Worm (Caenorhabditis elegans): ENCODE data around the gene pph-2.

The pph-2 gene

DNA sequence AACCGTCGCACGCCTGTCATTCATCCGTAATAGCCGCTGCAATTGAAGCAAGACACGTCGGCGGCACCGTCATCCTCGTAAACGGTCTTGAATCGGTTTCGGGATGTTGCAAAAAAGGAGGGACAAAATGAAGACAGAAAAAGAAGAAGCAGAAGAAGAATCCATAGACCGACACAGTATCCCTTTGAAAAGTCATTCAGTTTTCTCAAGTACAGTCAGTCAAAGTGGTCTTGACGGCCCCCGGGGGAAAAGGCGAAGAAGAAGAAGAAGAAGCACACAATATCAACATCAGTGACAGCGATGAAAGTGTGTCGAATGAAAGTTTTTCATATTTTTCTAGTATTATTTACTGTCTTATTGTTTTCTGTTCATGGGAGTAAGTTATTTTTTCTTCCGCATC lies 675 bp upstream of the pph-2 start, which contains the start of gene cutl-27:
cutl-27 (plus strand) TSS at position 301 of the 400 bp plus-strand sequence.
- TF ChIP-seq efl-1 (optimal IDR thresholded peaks at IDR 0.05) (no peak), efl-1 (GFP tag; optimal IDR thresholded peaks at IDR 0.05 in 1 of 2) (no peak), lin-39 (tag; optimal IDR thresholded peaks at IDR 0.05) (no peak), snpc-4 (tag; optimal IDR thresholded peaks at IDR 0.05) (no peak), sptf-1 (tag; optimal IDR thresholded peaks at IDR 0.05) (no peak), nhr-84 (tag; optimal IDR thresholded peaks at IDR 0.05) (no peak), nhr-76 (tag; optimal IDR thresholded peaks at IDR 0.05) (no peak)

DNA sequence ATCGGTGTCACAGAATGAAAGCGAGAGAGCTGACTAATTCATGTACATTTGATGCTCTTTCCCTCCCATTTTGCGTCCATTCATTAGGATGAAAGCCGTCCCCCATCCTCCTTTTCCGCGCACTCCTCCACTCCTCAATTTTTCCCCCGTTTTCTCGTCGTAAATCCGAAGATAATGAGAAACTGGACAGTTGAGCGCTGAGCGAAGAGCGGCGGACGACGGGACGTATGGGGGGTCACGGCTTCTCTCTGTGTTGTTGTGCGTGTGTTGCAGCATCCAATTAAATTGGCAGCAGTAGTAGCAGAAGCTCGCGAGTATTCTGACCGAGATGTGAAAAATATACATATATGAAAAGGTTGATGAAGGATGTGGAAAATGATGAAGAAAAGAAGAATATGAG lies 5.7 kb downstream of the pph-2 start:
- no peak for TF ChIP-seq C16A3.4 (tag; optimal IDR thresholded peaks at IDR 0.05)
- peak; percentile 43 for TF ChIP-seq unc-86 (tag; optimal IDR thresholded peaks at IDR 0.05)
- peak; percentile 33 for TF ChIP-seq lin-14 (GFP tag; optimal IDR thresholded peaks at IDR 0.05)
- peak; percentile 25 for TF ChIP-seq ceh-63 (GFP tag; optimal IDR thresholded peaks at IDR 0.05)
- TF ChIP-seq zag-1 (tag; optimal IDR thresholded peaks at IDR 0.05) = no peak
- no peak for TF ChIP-seq snpc-4 (tag; optimal IDR thresholded peaks at IDR 0.05)
- TF ChIP-seq F16B12.6 (tag; optimal IDR thresholded peaks at IDR 0.05) = no peak

DNA sequence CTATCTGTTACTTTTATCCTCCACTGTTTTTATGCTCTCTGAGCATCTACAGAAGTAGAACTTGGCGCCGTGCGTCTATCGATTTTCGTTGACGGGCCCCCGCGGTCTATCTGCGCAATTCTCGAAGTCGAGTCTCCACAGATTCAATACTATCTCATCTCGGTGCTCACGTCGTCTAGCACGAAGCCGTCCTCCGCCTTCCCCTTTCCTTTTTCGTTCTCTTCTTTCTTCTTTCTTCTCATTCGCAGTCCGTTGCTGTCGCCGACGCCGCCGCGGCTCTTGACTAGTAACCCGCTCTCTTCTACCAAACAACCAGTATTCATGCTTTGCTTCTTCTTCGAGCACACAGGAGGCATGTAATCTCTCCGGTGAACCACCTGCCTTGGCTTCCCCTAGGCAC lies 6.5 kb downstream of the pph-2 start:
- TF ChIP-seq skn-1 (tag; optimal IDR thresholded peaks at IDR 0.05) = no peak
- no peak for TF ChIP-seq grh-1 (GFP tag; IDR thresholded peaks at IDR 0.05)
- no peak for TF ChIP-seq C34B4.2 (tag; optimal IDR thresholded peaks at IDR 0.05)
- no peak for TF ChIP-seq lin-39 (tag; optimal IDR thresholded peaks at IDR 0.05)
- no peak for TF ChIP-seq jun-1 (tag; optimal IDR thresholded peaks at IDR 0.05)
- no peak for TF ChIP-seq nhr-28 (tag; optimal IDR thresholded peaks at IDR 0.05)
- peak in 1 of 2 experiments; percentile 42 for TF ChIP-seq ztf-11 (tag; optimal IDR thresholded peaks at IDR 0.05)
- peak in 1 of 2 experiments; percentile 17 for TF ChIP-seq lin-35 (GFP tag; optimal IDR thresholded peaks at IDR 0.05)
- TF ChIP-seq tlp-1 (tag; optimal IDR thresholded peaks at IDR 0.05) = no peak
- no peak for TF ChIP-seq alr-1 (tag; optimal IDR thresholded peaks at IDR 0.05; ENCODE audit: borderline replicate concordance)
- no peak for TF ChIP-seq pag-3 (tag; optimal IDR thresholded peaks at IDR 0.05; ENCODE audit: borderline replicate concordance, insufficient read depth)
- no peak for TF ChIP-seq unc-130 (tag; optimal IDR thresholded peaks at IDR 0.05)
- TF ChIP-seq vab-15 (tag; optimal IDR thresholded peaks at IDR 0.05) = no peak
- TF ChIP-seq hlh-4 (tag; optimal IDR thresholded peaks at IDR 0.05) = no peak
- TF ChIP-seq ama-1 (optimal IDR thresholded peaks at IDR 0.05) = no peak
- TF ChIP-seq elt-2 (tag; optimal IDR thresholded peaks at IDR 0.05) = no peak
- no peak for TF ChIP-seq fos-1 (tag; optimal IDR thresholded peaks at IDR 0.05)
- no peak for TF ChIP-seq nhr-76 (tag; optimal IDR thresholded peaks at IDR 0.05)
- TF ChIP-seq isw-1 (GFP tag; IDR thresholded peaks at IDR 0.05) = peak; percentile 28
- TF ChIP-seq sptf-1 (tag; optimal IDR thresholded peaks at IDR 0.05) = no peak
- no peak for TF ChIP-seq mep-1 (tag; optimal IDR thresholded peaks at IDR 0.05)
- TF ChIP-seq rnt-1 (tag; optimal IDR thresholded peaks at IDR 0.05) = no peak
- no peak for TF ChIP-seq fkh-4 (tag; optimal IDR thresholded peaks at IDR 0.05; ENCODE audit: borderline replicate concordance)
- no peak for TF ChIP-seq Y116A8C.19 (tag; optimal IDR thresholded peaks at IDR 0.05; ENCODE audit: borderline replicate concordance)
- TF ChIP-seq ceh-82 (tag; optimal IDR thresholded peaks at IDR 0.05) = peak in 2 of 3 experiments; percentile 28 to 63
- peak; percentile 82 for TF ChIP-seq lin-14 (GFP tag; optimal IDR thresholded peaks at IDR 0.05)
- peak; percentile 51 for TF ChIP-seq nhr-71 (tag; optimal IDR thresholded peaks at IDR 0.05)
- no peak for TF ChIP-seq aha-1 (tag; optimal IDR thresholded peaks at IDR 0.05)
- no peak for TF ChIP-seq hpl-2 (GFP tag; optimal IDR thresholded peaks at IDR 0.05)
- TF ChIP-seq ceh-63 (GFP tag; optimal IDR thresholded peaks at IDR 0.05) = no peak
- peak; percentile 39 for TF ChIP-seq tbx-2 (tag; optimal IDR thresholded peaks at IDR 0.05)
- peak; percentile 44 for TF ChIP-seq dsc-1 (tag; optimal IDR thresholded peaks at IDR 0.05)
- TF ChIP-seq ets-5 (GFP tag; IDR thresholded peaks at IDR 0.05) = no peak
- no peak for TF ChIP-seq hlh-17 (GFP tag; optimal IDR thresholded peaks at IDR 0.05; ENCODE audit: borderline replicate concordance)
- TF ChIP-seq pax-3 (tag; optimal IDR thresholded peaks at IDR 0.05) = no peak
- no peak for TF ChIP-seq aly-2 (tag; optimal IDR thresholded peaks at IDR 0.05)
- no peak for TF ChIP-seq lin-15B (tag; optimal IDR thresholded peaks at IDR 0.05)
- peak; percentile 3 for TF ChIP-seq xbp-1 (tag; optimal IDR thresholded peaks at IDR 0.05)
- no peak for TF ChIP-seq lin-13 (GFP tag; optimal IDR thresholded peaks at IDR 0.05)
- no peak for TF ChIP-seq snpc-4 (tag; optimal IDR thresholded peaks at IDR 0.05)
- TF ChIP-seq nhr-85 (tag) = no peak
- no peak for TF ChIP-seq mef-2 (tag; optimal IDR thresholded peaks at IDR 0.05)
- TF ChIP-seq swsn-7 (tag; optimal IDR thresholded peaks at IDR 0.05) = peak; percentile 41

Measured in whole organism, L1 larva.